Worm (Caenorhabditis elegans) whole organism, L1 larva: ENCODE measurements around the gene twk-21.
A peak's percentile ranks its signal among the peaks of the same experiment; 100 is the strongest.

Experiments
- C34B4.2 ChIP-seq: sonication (generic microtip); optimal IDR thresholded peaks from 2 replicates; lab custom pipeline; 2017; ENCODE audit warnings: mild to moderate bottlenecking, missing genetic modification characterization, missing compliant biosample characterization
- Y116A8C.19 ChIP-seq: sonication (generic microtip); optimal IDR thresholded peaks from 2 replicates; lab custom pipeline; 2016; ENCODE audit warnings: missing compliant biosample characterization, missing genetic modification characterization, borderline replicate concordance
- blmp-1 ChIP-seq: fragments of 150-350 bp; optimal IDR thresholded peaks from 2 replicates; lab custom pipeline; 2014; ENCODE audit warnings: missing biosample characterization, missing genetic modification characterization
- dpl-1 ChIP-seq, 3 experiments: fragments of 150-350 bp in 2 of 3; sonication (generic microtip) in 1 of 3; optimal IDR thresholded peaks; 2 replicates each; lab custom pipeline; 2014 to 2017; ENCODE audit warnings: missing biosample characterization in 3 of 3, missing genetic modification characterization in 3 of 3, missing genetic modification reagents in 3 of 3
- dsc-1 ChIP-seq: sonication (generic microtip); optimal IDR thresholded peaks from 2 replicates; lab custom pipeline; 2016; ENCODE audit warnings: mild to moderate bottlenecking, missing genetic modification characterization, missing compliant biosample characterization
- efl-1 ChIP-seq, 4 experiments: fragments of 150-350 bp; optimal IDR thresholded peaks in 3 of 4; peaks in 1 of 4; 1 replicate in 1 of 4; 2 replicates in 3 of 4; lab custom pipeline; 2014; ENCODE audit warnings: missing biosample characterization in 2 of 4, missing genetic modification characterization in 2 of 4, missing genetic modification reagents in 2 of 4
- elt-3 ChIP-seq, 6 experiments: fragments of 150-350 bp in 1 of 6; sonication (generic microtip); optimal IDR thresholded peaks; 2 replicates each; lab custom pipeline; 2017 to 2018; ENCODE audit warnings: missing biosample characterization in 6 of 6, missing genetic modification characterization in 6 of 6, inconsistent platforms in 1 of 6
- fkh-10 ChIP-seq: sonication (generic microtip); optimal IDR thresholded peaks from 2 replicates; lab custom pipeline; 2017; ENCODE audit warnings: missing biosample characterization, missing genetic modification reagents, missing genetic modification characterization
- fos-1 ChIP-seq: fragments of 150-350 bp; optimal IDR thresholded peaks from 2 replicates; lab custom pipeline; 2014; ENCODE audit warnings: missing biosample characterization, missing genetic modification characterization
- hlh-17 ChIP-seq: fragments of 200-800 bp; sonication (Bioruptor generic); optimal IDR thresholded peaks from 2 replicates; lab custom pipeline; 2018; ENCODE audit warnings: missing genetic modification characterization, mild to moderate bottlenecking, missing compliant biosample characterization, moderate library complexity, borderline replicate concordance
- irx-1 ChIP-seq: sonication (generic microtip); optimal IDR thresholded peaks from 2 replicates; lab custom pipeline; 2016; ENCODE audit warnings: missing genetic modification characterization, missing compliant biosample characterization
- isw-1 ChIP-seq: fragments of 200-800 bp; sonication (Bioruptor generic); IDR thresholded peaks from 2 replicates; pipeline ENCODE4 v1.3.6; 2022; ENCODE audit warnings: missing genetic modification characterization, missing compliant biosample characterization
- jun-1 ChIP-seq: fragments of 150-350 bp; optimal IDR thresholded peaks from 2 replicates; lab custom pipeline; 2014; ENCODE audit warnings: missing biosample characterization, missing genetic modification reagents, missing genetic modification characterization
- lin-13 ChIP-seq: fragments of 150-350 bp; optimal IDR thresholded peaks from 2 replicates; lab custom pipeline; 2014; ENCODE audit warnings: missing biosample characterization, missing genetic modification reagents, missing genetic modification characterization
- lin-14 ChIP-seq: fragments of 200-800 bp; sonication (Bioruptor generic); optimal IDR thresholded peaks from 2 replicates; lab custom pipeline; 2018; ENCODE audit warnings: mild to moderate bottlenecking, missing genetic modification characterization, moderate library complexity, missing compliant biosample characterization
- lin-35 ChIP-seq, 2 experiments: fragments of 150-350 bp; optimal IDR thresholded peaks; 2 replicates each; lab custom pipeline; 2014; ENCODE audit warnings: missing biosample characterization in 2 of 2, missing genetic modification characterization in 2 of 2, missing genetic modification reagents in 2 of 2
- lin-39 ChIP-seq: fragments of 150-350 bp; optimal IDR thresholded peaks from 2 replicates; lab custom pipeline; 2014; ENCODE audit warnings: missing biosample characterization, missing genetic modification reagents, missing genetic modification characterization
- mab-9 ChIP-seq: fragments of 200-800 bp; sonication (Bioruptor generic); IDR thresholded peaks from 2 replicates; pipeline ENCODE4 v1.3.6; 2022; ENCODE audit warnings: missing genetic modification reagents, missing genetic modification characterization, missing compliant biosample characterization
- mep-1 ChIP-seq: fragments of 150-350 bp; optimal IDR thresholded peaks from 2 replicates; lab custom pipeline; 2014; ENCODE audit warnings: missing biosample characterization, missing genetic modification characterization
- nhr-11 ChIP-seq: fragments of 150-350 bp; optimal IDR thresholded peaks from 2 replicates; lab custom pipeline; 2014; ENCODE audit warnings: missing biosample characterization, missing genetic modification characterization
- nhr-19 ChIP-seq: fragments of 200-800 bp; sonication (Bioruptor generic); conservative IDR thresholded peaks from 2 replicates; pipeline ENCODE4 v1.3.6; 2022; ENCODE audit warnings: missing genetic modification characterization, missing compliant biosample characterization
- nhr-237 ChIP-seq: fragments of 150-350 bp; optimal IDR thresholded peaks from 2 replicates; lab custom pipeline; 2014; ENCODE audit warnings: missing biosample characterization, missing genetic modification characterization
- nhr-71 ChIP-seq: sonication (generic microtip); optimal IDR thresholded peaks from 2 replicates; lab custom pipeline; 2016; ENCODE audit warnings: mild to moderate bottlenecking, missing genetic modification characterization, moderate library complexity, missing compliant biosample characterization
- nhr-76 ChIP-seq: sonication (generic microtip); optimal IDR thresholded peaks from 2 replicates; lab custom pipeline; 2017; ENCODE audit warnings: missing biosample characterization, missing genetic modification characterization
- nhr-84 ChIP-seq: sonication (generic microtip); optimal IDR thresholded peaks from 2 replicates; lab custom pipeline; 2017; ENCODE audit warnings: missing biosample characterization, missing genetic modification characterization
- nhr-85 ChIP-seq: sonication (generic microtip); peaks from one replicate; lab custom pipeline; 2016; ENCODE audit warnings: missing genetic modification characterization, inconsistent platforms, missing compliant biosample characterization
- nhr-90 ChIP-seq: sonication (generic microtip); optimal IDR thresholded peaks from 2 replicates; lab custom pipeline; 2016; ENCODE audit warnings: mild to moderate bottlenecking, missing genetic modification characterization, missing compliant biosample characterization; ENCODE audit not compliant: poor library complexity
- pax-3 ChIP-seq: fragments of 200-800 bp; sonication (Bioruptor generic); optimal IDR thresholded peaks from 2 replicates; lab custom pipeline; 2018; ENCODE audit warnings: mild to moderate bottlenecking, missing genetic modification characterization, moderate library complexity, missing compliant biosample characterization
- rnt-1 ChIP-seq: sonication (generic microtip); optimal IDR thresholded peaks from 2 replicates; lab custom pipeline; 2016; ENCODE audit warnings: mild to moderate bottlenecking, missing genetic modification characterization, moderate library complexity, missing compliant biosample characterization
- snpc-4 ChIP-seq: fragments of 150-350 bp; optimal IDR thresholded peaks from 2 replicates; lab custom pipeline; 2014; ENCODE audit warnings: missing biosample characterization, missing genetic modification characterization
- sptf-1 ChIP-seq: fragments of 150-350 bp; optimal IDR thresholded peaks from 2 replicates; lab custom pipeline; 2014; ENCODE audit warnings: missing biosample characterization, missing genetic modification characterization
- sup-37 ChIP-seq: fragments of 200-800 bp; sonication (Bioruptor generic); optimal IDR thresholded peaks from 2 replicates; lab custom pipeline; 2018; ENCODE audit warnings: mild to moderate bottlenecking, missing genetic modification characterization, missing compliant biosample characterization
- swsn-7 ChIP-seq: sonication (generic microtip); optimal IDR thresholded peaks from 2 replicates; lab custom pipeline; 2016; ENCODE audit warnings: missing genetic modification characterization, missing compliant biosample characterization
- unc-62 ChIP-seq: fragments of 150-350 bp; optimal IDR thresholded peaks from 2 replicates; lab custom pipeline; 2014; ENCODE audit warnings: missing biosample characterization, missing genetic modification reagents, missing genetic modification characterization
- unc-86 ChIP-seq: sonication (generic microtip); optimal IDR thresholded peaks from 2 replicates; lab custom pipeline; 2016; ENCODE audit warnings: missing genetic modification characterization, missing compliant biosample characterization
- unc-98 ChIP-seq: fragments of 200-800 bp; sonication (Bioruptor generic); IDR thresholded peaks from 2 replicates; pipeline ENCODE4 v1.3.6; 2022; ENCODE audit warnings: missing genetic modification characterization, missing compliant biosample characterization

The twk-21 gene

ce11 chrX:16309705-16310104, 10.0 kb downstream of the twk-21 start:
- TF ChIP-seq fkh-10 (no peak), snpc-4 (tag; lab: Kevin White, UChicago) (peak; percentile 14)

- TF ChIP-seq unc-98 (GFP tag; lab: Robert Waterston, UW) (no peak), elt-3 (tag; optimal IDR thresholded peaks at IDR 0.05; lab: Kevin White, UChicago) (no peak), nhr-84 (no peak), unc-86 (tag; lab: Kevin White, UChicago) (no peak), sptf-1 (tag; lab: Kevin White, UChicago) (no peak), hlh-17 (GFP tag; lab: Kevin White, UChicago) (no peak), nhr-76 (no peak), pax-3 (no peak)
Measured at ce11 chrX:16317629-16318028, 17.9 kb downstream of the twk-21 start, which contains the start of gene T01B4.3. Gene T01B4.3 (minus strand): TSS chrX:16317729.

- TF ChIP-seq nhr-85 (no peak), C34B4.2 (no peak), snpc-4 (tag; lab: Kevin White, UChicago) (no peak), dpl-1 (GFP tag; optimal IDR thresholded peaks at IDR 0.05; lab: Kevin White, UChicago) (no peak), efl-1 (optimal IDR thresholded peaks at IDR 0.05; lab: Kevin White, UChicago) (no peak), efl-1 (GFP tag; optimal IDR thresholded peaks at IDR 0.05 in 1 of 2; lab: Kevin White, UChicago) (peak in 1 of 2 experiments; percentile 72)
Measured at ce11 chrX:16318248-16318647, 18.6 kb downstream of the twk-21 start.

ce11 chrX:16321327-16321726, 21.6 kb downstream of the twk-21 start:
- TF ChIP-seq rnt-1 (tag; lab: Kevin White, UChicago) (peak; percentile 37), mab-9 (no peak), fos-1 (tag; lab: Kevin White, UChicago) (no peak), dsc-1 (peak; percentile 75), isw-1 (no peak), nhr-237 (tag; lab: Kevin White, UChicago) (no peak), sup-37 (GFP tag; lab: Kevin White, UChicago) (no peak), nhr-90 (no peak), lin-35 (GFP tag; optimal IDR thresholded peaks at IDR 0.05; lab: Kevin White, UChicago) (no peak), Y116A8C.19 (tag; lab: Kevin White, UChicago) (no peak), nhr-11 (tag; lab: Kevin White, UChicago) (no peak)
- TF ChIP-seq, all 84 proteins: peak for 2

- TF ChIP-seq fos-1 (tag; lab: Kevin White, UChicago) (no peak), isw-1 (no peak), unc-62 (GFP tag; lab: Kevin White, UChicago) (no peak), nhr-19 (GFP tag; lab: Robert Waterston, UW) (0 out of 2 replicates have a peak, but pooled peaks have one; percentile 11), mep-1 (tag; lab: Kevin White, UChicago) (no peak), swsn-7 (tag; lab: Kevin White, UChicago) (no peak), jun-1 (tag; lab: Kevin White, UChicago) (no peak), nhr-85 (peak; percentile 74), lin-14 (peak; percentile 33), lin-13 (GFP tag; lab: Kevin White, UChicago) (no peak), nhr-71 (no peak)
Measured at ce11 chrX:16321864-16322263, 22.2 kb downstream of the twk-21 start.

- TF ChIP-seq mep-1 (tag; lab: Kevin White, UChicago): no peak
- no peak for TF ChIP-seq irx-1 (tag; lab: Kevin White, UChicago)
- no peak for TF ChIP-seq lin-39 (tag; lab: Kevin White, UChicago)
- peak; percentile 25 for TF ChIP-seq blmp-1 (tag; lab: Kevin White, UChicago)
Measured at ce11 chrX:16324222-16324621, 24.5 kb downstream of the twk-21 start.
